Fruit fly (Drosophila melanogaster): ENCODE measurements around the gene CG32450.

The CG32450 gene

dm6 chr3L:22349532-22349931 lies 20.0 kb downstream of the CG32450 start:
- TF ChIP-seq CG12768 (GFP tag; optimal IDR thresholded peaks at IDR 0.05) (no peak), CG33017 (tag; optimal IDR thresholded peaks at IDR 0.05) (no peak), tj (GFP tag; optimal IDR thresholded peaks at IDR 0.05) (no peak), cic (GFP tag; optimal IDR thresholded peaks at IDR 0.05) (no peak), CG14711 (tag; optimal IDR thresholded peaks at IDR 0.05) (no peak), CG7101 (tag; optimal IDR thresholded peaks at IDR 0.05) (no peak), CG5204 (GFP tag; optimal IDR thresholded peaks at IDR 0.05) (no peak), bab1 (GFP tag; optimal IDR thresholded peaks at IDR 0.05) (no peak), cnc (optimal IDR thresholded peaks at IDR 0.05) (no peak), Clk (GFP tag; optimal IDR thresholded peaks at IDR 0.05) (no peak)

DNA sequence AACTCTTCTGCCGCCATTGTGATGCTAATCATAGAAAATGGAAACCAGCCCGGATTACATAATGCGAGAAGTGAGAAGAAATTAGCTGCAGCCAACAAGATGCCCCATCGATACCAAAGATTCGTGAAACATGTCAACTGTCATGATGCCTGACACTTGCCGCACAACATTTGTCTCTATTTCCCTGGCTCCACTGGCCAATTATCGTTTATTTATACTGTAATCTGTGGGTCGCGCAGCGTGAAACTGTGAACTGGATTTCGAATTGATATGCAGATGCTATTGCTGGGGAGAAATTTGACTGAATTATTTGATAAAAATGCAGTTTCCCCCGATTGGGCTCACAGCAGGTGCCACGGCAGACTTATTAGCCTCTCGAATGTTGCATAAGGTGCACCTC lies 21.1 kb downstream of the CG32450 start:
- TF ChIP-seq kay (GFP tag; ENCODE audit: borderline replicate concordance) (no peak), CG7045 (GFP tag; optimal IDR thresholded peaks at IDR 0.05) (no peak), bab1 (GFP tag; optimal IDR thresholded peaks at IDR 0.05) (no peak), CG33017 (tag; optimal IDR thresholded peaks at IDR 0.05) (no peak), CG12768 (GFP tag; optimal IDR thresholded peaks at IDR 0.05) (no peak), CG5204 (GFP tag; optimal IDR thresholded peaks at IDR 0.05) (no peak), Mnt (GFP tag; optimal IDR thresholded peaks at IDR 0.05) (no peak), cic (GFP tag; optimal IDR thresholded peaks at IDR 0.05) (no peak), CG11617 (GFP tag; optimal IDR thresholded peaks at IDR 0.05) (no peak), Clk (GFP tag; optimal IDR thresholded peaks at IDR 0.05) (no peak), toe (GFP tag; optimal IDR thresholded peaks at IDR 0.05) (no peak), tj (GFP tag; optimal IDR thresholded peaks at IDR 0.05) (no peak), cnc (optimal IDR thresholded peaks at IDR 0.05) (no peak), CG7101 (tag; optimal IDR thresholded peaks at IDR 0.05) (no peak), pad (GFP tag; optimal IDR thresholded peaks at IDR 0.05) (no peak), Crg-1 (GFP tag; optimal IDR thresholded peaks at IDR 0.05) (no peak)

- TF ChIP-seq bab1 (GFP tag; optimal IDR thresholded peaks at IDR 0.05) (no peak), CG1620 (GFP tag; optimal IDR thresholded peaks at IDR 0.05) (no peak), CG7045 (GFP tag; optimal IDR thresholded peaks at IDR 0.05) (no peak), Crg-1 (GFP tag; optimal IDR thresholded peaks at IDR 0.05) (no peak), pad (GFP tag; optimal IDR thresholded peaks at IDR 0.05) (no peak), cic (GFP tag; optimal IDR thresholded peaks at IDR 0.05) (no peak), tj (GFP tag; optimal IDR thresholded peaks at IDR 0.05) (no peak), CG12768 (GFP tag; optimal IDR thresholded peaks at IDR 0.05) (no peak), Hr96 (GFP tag; optimal IDR thresholded peaks at IDR 0.05) (no peak), CG33017 (tag; optimal IDR thresholded peaks at IDR 0.05) (no peak), Clk (GFP tag; optimal IDR thresholded peaks at IDR 0.05) (no peak), toe (GFP tag; optimal IDR thresholded peaks at IDR 0.05) (no peak), CG11617 (GFP tag; optimal IDR thresholded peaks at IDR 0.05) (no peak), ovo (GFP tag; optimal IDR thresholded peaks at IDR 0.05) (no peak), cnc (optimal IDR thresholded peaks at IDR 0.05) (no peak), kay (GFP tag; ENCODE audit: borderline replicate concordance) (no peak), CG5204 (GFP tag; optimal IDR thresholded peaks at IDR 0.05) (no peak), CG7101 (tag; optimal IDR thresholded peaks at IDR 0.05) (no peak), CG14711 (tag; optimal IDR thresholded peaks at IDR 0.05) (no peak), Mnt (GFP tag; optimal IDR thresholded peaks at IDR 0.05) (no peak)
These were observed 22.0 kb downstream of the CG32450 start for dm6 chr3L:22351550-22351949.

- no peak for TF ChIP-seq pad (GFP tag; optimal IDR thresholded peaks at IDR 0.05)
- TF ChIP-seq ovo (GFP tag; optimal IDR thresholded peaks at IDR 0.05), result no peak
- TF ChIP-seq CG7101 (tag; optimal IDR thresholded peaks at IDR 0.05), result no peak
- TF ChIP-seq Mnt (GFP tag; optimal IDR thresholded peaks at IDR 0.05), result no peak
- no peak for TF ChIP-seq Clk (GFP tag; optimal IDR thresholded peaks at IDR 0.05)
These were observed 23.1 kb downstream of the CG32450 start for dm6 chr3L:22352634-22353033.

DNA sequence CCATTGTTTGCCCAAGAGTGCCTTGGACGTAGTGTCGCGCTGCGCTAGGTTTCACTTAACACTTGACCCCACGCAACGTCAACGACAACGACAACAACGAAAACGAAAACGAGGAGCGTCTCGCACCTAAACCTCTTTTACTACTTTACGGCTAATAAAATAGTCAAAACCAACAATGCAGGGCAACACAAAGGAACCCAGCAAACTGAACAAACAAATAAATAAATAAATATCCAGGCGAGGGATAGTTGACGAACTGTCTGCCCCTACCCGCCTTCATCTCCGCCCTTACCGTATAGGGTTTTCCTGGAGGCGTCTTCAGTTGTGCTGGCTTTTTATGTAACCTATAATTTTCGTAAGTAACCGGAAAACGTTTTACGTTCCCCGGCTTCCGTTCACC lies 34.8 kb downstream of the CG32450 start:
- TF ChIP-seq bab1 (GFP tag; optimal IDR thresholded peaks at IDR 0.05), result no peak
- TF ChIP-seq CG14711 (tag; optimal IDR thresholded peaks at IDR 0.05), result no peak
- no peak for TF ChIP-seq cnc (optimal IDR thresholded peaks at IDR 0.05)
- no peak for TF ChIP-seq Clk (GFP tag; optimal IDR thresholded peaks at IDR 0.05)
- no peak for TF ChIP-seq CG5204 (GFP tag; optimal IDR thresholded peaks at IDR 0.05)

dm6 chr3L:22366942-22367341 lies 37.4 kb downstream of the CG32450 start:
- no peak for TF ChIP-seq cnc (optimal IDR thresholded peaks at IDR 0.05)
- TF ChIP-seq CG12768 (GFP tag; optimal IDR thresholded peaks at IDR 0.05), result no peak
- no peak for TF ChIP-seq CG7045 (GFP tag; optimal IDR thresholded peaks at IDR 0.05)
- TF ChIP-seq CG14711 (tag; optimal IDR thresholded peaks at IDR 0.05), result no peak
- TF ChIP-seq CG5204 (GFP tag; optimal IDR thresholded peaks at IDR 0.05), result no peak
- TF ChIP-seq CG1620 (GFP tag; optimal IDR thresholded peaks at IDR 0.05), result no peak
- TF ChIP-seq toe (GFP tag; optimal IDR thresholded peaks at IDR 0.05), result no peak
- no peak for TF ChIP-seq ovo (GFP tag; optimal IDR thresholded peaks at IDR 0.05)
- TF ChIP-seq Mnt (GFP tag; optimal IDR thresholded peaks at IDR 0.05), result no peak
- TF ChIP-seq CG11617 (GFP tag; optimal IDR thresholded peaks at IDR 0.05), result no peak
- TF ChIP-seq CG7101 (tag; optimal IDR thresholded peaks at IDR 0.05), result no peak

dm6 chr3L:22369467-22370018 lies 40.0 kb downstream of the CG32450 start:
- TF ChIP-seq Crg-1 (GFP tag; optimal IDR thresholded peaks at IDR 0.05) (no peak), CG5204 (GFP tag; optimal IDR thresholded peaks at IDR 0.05) (no peak), cnc (optimal IDR thresholded peaks at IDR 0.05) (no peak), CG7101 (tag; optimal IDR thresholded peaks at IDR 0.05) (no peak), tj (GFP tag; optimal IDR thresholded peaks at IDR 0.05) (no peak), CG7045 (GFP tag; optimal IDR thresholded peaks at IDR 0.05) (no peak), CG12768 (GFP tag; optimal IDR thresholded peaks at IDR 0.05) (no peak), kay (GFP tag; ENCODE audit: borderline replicate concordance) (no peak), Mnt (GFP tag; optimal IDR thresholded peaks at IDR 0.05) (no peak), CG1620 (GFP tag; optimal IDR thresholded peaks at IDR 0.05) (no peak), CG33017 (tag; optimal IDR thresholded peaks at IDR 0.05) (no peak), CG14711 (tag; optimal IDR thresholded peaks at IDR 0.05) (no peak), pad (GFP tag; optimal IDR thresholded peaks at IDR 0.05) (no peak), ovo (GFP tag; optimal IDR thresholded peaks at IDR 0.05) (no peak), bab1 (GFP tag; optimal IDR thresholded peaks at IDR 0.05) (no peak), cic (GFP tag; optimal IDR thresholded peaks at IDR 0.05) (no peak), CG11617 (GFP tag; optimal IDR thresholded peaks at IDR 0.05) (no peak), toe (GFP tag; optimal IDR thresholded peaks at IDR 0.05) (no peak)

All from whole organism, adult.